Worm (Caenorhabditis elegans) whole organism, young adult: Measurements from ENCODE around the gene R02F11.1.

ENCODE experiments used
- B0035.1 ChIP-seq: sonication (generic microtip); optimal IDR thresholded peaks from 2 replicates; lab custom pipeline; 2016; ENCODE audit warnings: missing genetic modification characterization, mild to moderate bottlenecking, missing compliant biosample characterization, missing genotype, missing genetic modification reagents
- madf-10 ChIP-seq: sonication (generic microtip); optimal IDR thresholded peaks from 2 replicates; lab custom pipeline; 2016; ENCODE audit warnings: mild to moderate bottlenecking, missing genetic modification characterization, missing compliant biosample characterization
- pbrm-1 ChIP-seq: fragments of 200-800 bp; sonication (Bioruptor generic); IDR thresholded peaks from 2 replicates; pipeline ENCODE4 v1.3.6; 2022; ENCODE audit warnings: missing genetic modification reagents, missing genetic modification characterization, missing compliant biosample characterization

DNA sequence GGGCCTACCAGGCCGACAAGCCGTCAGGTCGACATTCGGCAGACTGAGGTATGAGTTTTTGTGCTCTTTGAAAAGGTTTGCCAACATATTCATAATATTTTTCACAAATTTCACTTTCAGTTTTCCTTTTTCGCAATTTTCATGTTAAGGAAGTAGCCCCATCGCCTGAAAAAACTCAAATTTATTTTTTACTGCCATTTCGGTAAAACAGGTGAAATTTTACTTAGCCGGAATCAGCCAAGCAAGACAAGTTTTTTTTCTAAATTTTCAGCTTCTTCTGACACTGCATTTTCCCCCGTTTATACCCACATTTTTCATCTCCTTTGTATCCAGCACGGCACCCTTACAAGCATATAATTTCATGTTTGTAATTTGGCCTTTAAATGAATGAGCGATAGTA is 9.3 kb upstream of the R02F11.1 start, which contains the start of gene R02F11.11:
- TF ChIP-seq madf-10, result no peak
- TF ChIP-seq pbrm-1, result no peak
- no peak for TF ChIP-seq B0035.1 (tag; lab: Kevin White, UChicago)
